Worm (Caenorhabditis elegans) whole organism, midembryonic: ENCODE measurements around the gene srw-31.

Experiments
- T22C8.4 ChIP-seq: fragments of 200-800 bp; sonication (Bioruptor generic); IDR thresholded peaks from 2 replicates; pipeline ENCODE4 v1.3.6; 2022; ENCODE audit warnings: missing genetic modification characterization, missing compliant biosample characterization
- cog-1 ChIP-seq: sonication (generic microtip); optimal IDR thresholded peaks from 2 replicates; lab custom pipeline; 2016; ENCODE audit warnings: missing genetic modification characterization, missing compliant biosample characterization
- flt-1 ChIP-seq: fragments of 200-800 bp; sonication (Bioruptor generic); IDR thresholded peaks from 2 replicates; pipeline ENCODE4 v1.3.6; 2022; ENCODE audit warnings: missing genetic modification characterization, missing compliant biosample characterization
- klf-2 ChIP-seq: fragments of 200-800 bp; sonication (Bioruptor generic); conservative IDR thresholded peaks from 2 replicates; pipeline ENCODE4 v1.3.6; 2022; ENCODE audit warnings: missing genetic modification reagents, missing genetic modification characterization, missing compliant biosample characterization
- med-1 ChIP-seq: sonication (generic microtip); optimal IDR thresholded peaks from 2 replicates; lab custom pipeline; 2017; ENCODE audit warnings: missing genetic modification characterization, mild to moderate bottlenecking, missing compliant biosample characterization, antibody characterized with exemption, missing genetic modification reagents; ENCODE audit not compliant: insufficient read depth
- ref-1 ChIP-seq: fragments of 200-800 bp; sonication (Bioruptor generic); conservative IDR thresholded peaks from 2 replicates; pipeline ENCODE4 v1.3.6; 2022; ENCODE audit warnings: missing genetic modification reagents, missing genetic modification characterization, missing compliant biosample characterization
- tab-1 ChIP-seq: fragments of 200-800 bp; sonication (Bioruptor generic); IDR thresholded peaks from 2 replicates; pipeline ENCODE4 v1.3.6; 2022; ENCODE audit warnings: missing genetic modification characterization, missing compliant biosample characterization
- ztf-23 ChIP-seq: fragments of 200-800 bp; sonication (Bioruptor generic); IDR thresholded peaks from 2 replicates; pipeline ENCODE4 v1.3.6; 2022; ENCODE audit warnings: missing genetic modification reagents, missing genetic modification characterization, missing compliant biosample characterization
- ztf-29 ChIP-seq: fragments of 200-800 bp; sonication (Bioruptor generic); IDR thresholded peaks from 2 replicates; pipeline ENCODE4 v1.3.6; 2022; ENCODE audit warnings: missing genetic modification reagents, missing genetic modification characterization, missing compliant biosample characterization

The srw-31 gene

ce11 chrV:17549362-17549761 is 43.0 kb downstream of the srw-31 start, which contains the start of gene fbxa-176:
fbxa-176 (plus strand) TSS chrV:17549675.
- no peak for TF ChIP-seq ztf-23 (GFP tag; lab: Robert Waterston, UW)
- TF ChIP-seq ref-1 (GFP tag; lab: Robert Waterston, UW), result no peak
- TF ChIP-seq T22C8.4, result no peak

ce11 chrV:17551396-17551795 is 45.0 kb downstream of the srw-31 start:
- TF ChIP-seq klf-2 (GFP tag; lab: Robert Waterston, UW), result no peak
- TF ChIP-seq med-1 (GFP tag; lab: Kevin White, UChicago), result no peak
- TF ChIP-seq tab-1 (GFP tag; lab: Robert Waterston, UW), result no peak
- no peak for TF ChIP-seq ztf-29 (GFP tag; lab: Robert Waterston, UW)
- TF ChIP-seq cog-1, result no peak
- TF ChIP-seq ztf-23 (GFP tag; lab: Robert Waterston, UW), result no peak
- TF ChIP-seq ref-1 (GFP tag; lab: Robert Waterston, UW), result no peak
- TF ChIP-seq T22C8.4, result no peak
- TF ChIP-seq flt-1, result no peak

- TF ChIP-seq cog-1 (no peak), flt-1 (no peak), med-1 (GFP tag; lab: Kevin White, UChicago) (no peak), ztf-23 (GFP tag; lab: Robert Waterston, UW) (no peak), ref-1 (GFP tag; lab: Robert Waterston, UW) (no peak), ztf-29 (GFP tag; lab: Robert Waterston, UW) (no peak), klf-2 (GFP tag; lab: Robert Waterston, UW) (no peak), T22C8.4 (no peak), tab-1 (GFP tag; lab: Robert Waterston, UW) (no peak)
Observed at ce11 chrV:17552759-17553158, 46.4 kb downstream of the srw-31 start, which contains the start of gene C38D9.8. C38D9.8 (minus strand) TSS chrV:17552859.
